Worm (Caenorhabditis elegans) whole organism, late embryonic: ENCODE data around the gene rexd-1.

ENCODE experiments used
- C38D4.7 ChIP-seq: fragments of 200-800 bp; sonication (Bioruptor generic); optimal IDR thresholded peaks from 2 replicates; lab custom pipeline; 2018; ENCODE audit warnings: mild to moderate bottlenecking, missing genetic modification characterization, moderate library complexity, missing compliant biosample characterization
- F13H6.1 ChIP-seq: sonication (generic microtip); optimal IDR thresholded peaks from 2 replicates; lab custom pipeline; 2016; ENCODE audit warnings: missing genetic modification characterization, missing compliant biosample characterization
- K02D7.2 ChIP-seq: sonication (generic microtip); optimal IDR thresholded peaks from 2 replicates; lab custom pipeline; 2017; ENCODE audit warnings: mild to moderate bottlenecking, missing genetic modification characterization, missing compliant biosample characterization
- K09A11.1 ChIP-seq: sonication (generic microtip); optimal IDR thresholded peaks from 2 replicates; lab custom pipeline; 2017; ENCODE audit warnings: antibody characterized with exemption, mild to moderate bottlenecking, missing genetic modification characterization, missing compliant biosample characterization; ENCODE audit not compliant: insufficient read depth
- T23F11.4 ChIP-seq: fragments of 200-800 bp; sonication (Bioruptor generic); optimal IDR thresholded peaks from 2 replicates; lab custom pipeline; 2018; ENCODE audit warnings: mild to moderate bottlenecking, missing genetic modification characterization, missing compliant biosample characterization
- Y22D7AL.16 ChIP-seq: sonication (generic microtip); optimal IDR thresholded peaks from 2 replicates; lab custom pipeline; 2016; ENCODE audit warnings: missing genetic modification characterization, missing compliant biosample characterization
- ahr-1 ChIP-seq: sonication (generic microtip); optimal IDR thresholded peaks from 2 replicates; lab custom pipeline; 2016; ENCODE audit warnings: missing genetic modification characterization, missing compliant biosample characterization
- ama-1 ChIP-seq: fragments of 150-350 bp; optimal IDR thresholded peaks from 2 replicates; lab custom pipeline; 2014
- ceh-14 ChIP-seq: sonication (generic microtip); optimal IDR thresholded peaks from 2 replicates; lab custom pipeline; 2016; ENCODE audit warnings: missing genotype, missing genetic modification characterization, missing compliant biosample characterization
- ceh-18 ChIP-seq: sonication (generic microtip); optimal IDR thresholded peaks from 2 replicates; lab custom pipeline; 2016; ENCODE audit warnings: missing genetic modification characterization, missing compliant biosample characterization
- ceh-2 ChIP-seq: sonication (generic microtip); optimal IDR thresholded peaks from 2 replicates; lab custom pipeline; 2016; ENCODE audit warnings: missing genotype, missing genetic modification characterization, missing compliant biosample characterization
- ceh-22 ChIP-seq: sonication (generic microtip); optimal IDR thresholded peaks from 2 replicates; lab custom pipeline; 2017; ENCODE audit warnings: missing biosample characterization, missing genetic modification characterization
- ceh-24 ChIP-seq: sonication (generic microtip); optimal IDR thresholded peaks from 2 replicates; lab custom pipeline; 2016; ENCODE audit warnings: mild to moderate bottlenecking, missing genetic modification characterization, missing compliant biosample characterization
- ceh-45 ChIP-seq: fragments of 200-800 bp; sonication (Bioruptor generic); IDR thresholded peaks from 2 replicates; pipeline ENCODE4 v1.3.6; 2022; ENCODE audit warnings: missing genetic modification reagents, missing genetic modification characterization, missing compliant biosample characterization
- ceh-48 ChIP-seq: sonication (generic microtip); optimal IDR thresholded peaks from 2 replicates; lab custom pipeline; 2016; ENCODE audit warnings: missing genetic modification characterization, inconsistent platforms, missing compliant biosample characterization
- ceh-6 ChIP-seq: fragments of 200-800 bp; sonication (Bioruptor generic); optimal IDR thresholded peaks from 2 replicates; lab custom pipeline; 2018; ENCODE audit warnings: mild to moderate bottlenecking, missing genetic modification characterization, missing compliant biosample characterization
- ceh-9 ChIP-seq: sonication (generic microtip); optimal IDR thresholded peaks from 2 replicates; lab custom pipeline; 2016; ENCODE audit warnings: mild to moderate bottlenecking, missing genetic modification characterization, inconsistent platforms, missing compliant biosample characterization
- dmd-4 ChIP-seq: sonication (generic microtip); optimal IDR thresholded peaks from 2 replicates; lab custom pipeline; 2016; ENCODE audit warnings: borderline replicate concordance, missing genetic modification characterization, missing compliant biosample characterization
- dve-1 ChIP-seq: sonication (generic microtip); optimal IDR thresholded peaks from 2 replicates; lab custom pipeline; 2017; ENCODE audit warnings: antibody characterized with exemption, mild to moderate bottlenecking, missing genetic modification characterization, missing compliant biosample characterization
- elt-2 ChIP-seq: sonication (generic microtip); optimal IDR thresholded peaks from 2 replicates; lab custom pipeline; 2016; ENCODE audit warnings: missing genetic modification reagents, missing genetic modification characterization, missing compliant biosample characterization
- elt-4 ChIP-seq: sonication (generic microtip); optimal IDR thresholded peaks from 2 replicates; lab custom pipeline; 2016; ENCODE audit warnings: missing genetic modification characterization, missing compliant biosample characterization
- ets-4 ChIP-seq: sonication (generic microtip); optimal IDR thresholded peaks from 2 replicates; lab custom pipeline; 2016; ENCODE audit warnings: missing genetic modification characterization, missing compliant biosample characterization
- eyg-1 ChIP-seq: sonication (generic microtip); optimal IDR thresholded peaks from 2 replicates; lab custom pipeline; 2016; ENCODE audit warnings: missing genotype, missing genetic modification characterization, missing compliant biosample characterization
- fax-1 ChIP-seq: sonication (generic microtip); optimal IDR thresholded peaks from 2 replicates; lab custom pipeline; 2016; ENCODE audit warnings: missing genotype, missing genetic modification characterization, missing compliant biosample characterization
- fkh-10 ChIP-seq: fragments of 150-350 bp; optimal IDR thresholded peaks from 2 replicates; lab custom pipeline; 2014; ENCODE audit warnings: missing biosample characterization, missing genetic modification reagents, missing genetic modification characterization
- gmeb-2 ChIP-seq: sonication (generic microtip); optimal IDR thresholded peaks from 2 replicates; lab custom pipeline; 2016; ENCODE audit warnings: missing genetic modification characterization, inconsistent platforms, missing compliant biosample characterization
- hlh-13 ChIP-seq: fragments of 200-800 bp; sonication (Bioruptor generic); optimal IDR thresholded peaks from 2 replicates; lab custom pipeline; 2018; ENCODE audit warnings: mild to moderate bottlenecking, missing genetic modification characterization, missing compliant biosample characterization
- hlh-6 ChIP-seq: sonication (generic microtip); optimal IDR thresholded peaks from 2 replicates; lab custom pipeline; 2016; ENCODE audit warnings: missing genotype, missing genetic modification characterization, missing compliant biosample characterization
- lim-6 ChIP-seq: sonication (generic microtip); optimal IDR thresholded peaks from 2 replicates; lab custom pipeline; 2016; ENCODE audit warnings: missing genetic modification characterization, missing compliant biosample characterization
- nfya-1 ChIP-seq: sonication (generic microtip); optimal IDR thresholded peaks from 2 replicates; lab custom pipeline; 2017; ENCODE audit warnings: missing genetic modification characterization, mild to moderate bottlenecking, missing compliant biosample characterization, antibody characterized with exemption, moderate library complexity
- nhr-232 ChIP-seq: sonication (generic microtip); optimal IDR thresholded peaks from 2 replicates; lab custom pipeline; 2016; ENCODE audit warnings: missing genetic modification characterization, missing compliant biosample characterization
- odd-2 ChIP-seq: sonication (generic microtip); optimal IDR thresholded peaks from 2 replicates; lab custom pipeline; 2017; ENCODE audit warnings: antibody characterized with exemption, mild to moderate bottlenecking, missing genetic modification characterization, missing compliant biosample characterization
- pha-2 ChIP-seq: sonication (generic microtip); optimal IDR thresholded peaks from 2 replicates; lab custom pipeline; 2017; ENCODE audit warnings: mild to moderate bottlenecking, missing genetic modification characterization, missing compliant biosample characterization
- rnt-1 ChIP-seq: sonication (generic microtip); optimal IDR thresholded peaks from 2 replicates; lab custom pipeline; 2016; ENCODE audit warnings: missing genetic modification characterization, missing compliant biosample characterization
- sox-4 ChIP-seq: sonication (generic microtip); optimal IDR thresholded peaks from 2 replicates; lab custom pipeline; 2017; ENCODE audit warnings: mild to moderate bottlenecking, missing genetic modification characterization, inconsistent platforms, missing compliant biosample characterization
- tbx-7 ChIP-seq: sonication (generic microtip); optimal IDR thresholded peaks from 2 replicates; lab custom pipeline; 2016; ENCODE audit warnings: missing genotype, missing genetic modification characterization, missing compliant biosample characterization
- zip-5 ChIP-seq: sonication (generic microtip); optimal IDR thresholded peaks from 2 replicates; lab custom pipeline; 2016; ENCODE audit warnings: missing genetic modification characterization, missing compliant biosample characterization

rexd-1 gene

DNA sequence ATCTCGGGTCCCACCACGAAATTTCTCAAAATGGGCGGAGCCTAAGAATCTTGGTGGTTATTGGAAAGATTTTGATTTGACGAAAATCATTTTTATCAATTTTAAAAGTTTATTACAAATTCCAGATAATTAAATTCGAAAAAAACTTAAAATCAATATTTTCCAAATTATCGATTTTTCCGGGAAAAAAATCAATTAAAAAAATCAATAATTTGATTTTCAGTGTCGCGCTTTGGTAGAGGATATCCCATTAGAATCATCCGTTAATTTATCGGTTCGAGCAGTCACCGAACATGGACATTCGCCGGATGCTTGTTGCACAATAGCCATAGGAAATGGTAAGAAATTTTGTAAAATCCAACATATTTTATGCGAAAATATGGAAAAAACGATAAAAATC lies 40.9 kb upstream of the rexd-1 start:
- TF ChIP-seq fkh-10 (no peak), pha-2 (tag; lab: Kevin White, UChicago) (no peak), odd-2 (tag; lab: Kevin White, UChicago) (no peak), ceh-48 (peak; percentile 34), dve-1 (tag; lab: Kevin White, UChicago) (no peak), sox-4 (tag; lab: Kevin White, UChicago) (no peak), ceh-45 (no peak), nfya-1 (tag; lab: Kevin White, UChicago) (no peak)

DNA sequence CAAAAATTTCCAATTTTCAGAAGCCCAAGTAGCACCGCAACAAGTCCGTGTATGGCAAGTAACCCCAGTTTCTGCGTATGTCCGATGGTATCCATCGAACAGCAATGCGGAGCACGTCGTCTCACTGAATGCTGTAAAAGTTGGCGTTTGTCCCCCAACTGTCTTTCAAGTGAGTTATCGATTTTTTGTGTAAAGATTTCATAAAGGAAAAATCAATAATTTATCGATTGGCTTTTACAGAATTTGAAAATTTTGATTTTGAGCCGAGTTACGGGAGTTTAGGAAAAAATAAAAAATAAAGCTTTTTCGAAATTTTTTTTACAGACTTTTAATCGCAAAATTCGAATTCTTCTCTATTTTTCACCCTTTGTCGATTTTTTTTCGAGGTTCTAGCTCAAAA lies 40.2 kb upstream of the rexd-1 start:
- TF ChIP-seq ceh-9 (tag; lab: Kevin White, UChicago), result no peak
- TF ChIP-seq ceh-24 (tag; lab: Kevin White, UChicago), result no peak
- no peak for TF ChIP-seq ceh-18 (tag; lab: Kevin White, UChicago)
- TF ChIP-seq Y22D7AL.16 (tag; lab: Kevin White, UChicago), result no peak
- TF ChIP-seq eyg-1 (tag; lab: Kevin White, UChicago), result no peak
- no peak for TF ChIP-seq hlh-6 (tag; lab: Kevin White, UChicago)
- TF ChIP-seq ets-4, result no peak
- no peak for TF ChIP-seq ahr-1 (tag; lab: Kevin White, UChicago)
- TF ChIP-seq zip-5, result no peak
- TF ChIP-seq tbx-7, result no peak
- no peak for TF ChIP-seq hlh-13 (GFP tag; lab: Kevin White, UChicago)
- TF ChIP-seq fkh-10, result no peak
- no peak for TF ChIP-seq ama-1 (lab: Kevin White, UChicago)
- TF ChIP-seq elt-4 (tag; lab: Kevin White, UChicago), result no peak
- no peak for TF ChIP-seq elt-2
- no peak for TF ChIP-seq T23F11.4 (GFP tag; lab: Kevin White, UChicago)
- no peak for TF ChIP-seq ceh-14 (tag; lab: Kevin White, UChicago)
- TF ChIP-seq rnt-1 (tag; lab: Kevin White, UChicago), result no peak
- TF ChIP-seq gmeb-2 (tag; lab: Kevin White, UChicago), result no peak
- TF ChIP-seq, all 69 proteins: peak for 0

DNA sequence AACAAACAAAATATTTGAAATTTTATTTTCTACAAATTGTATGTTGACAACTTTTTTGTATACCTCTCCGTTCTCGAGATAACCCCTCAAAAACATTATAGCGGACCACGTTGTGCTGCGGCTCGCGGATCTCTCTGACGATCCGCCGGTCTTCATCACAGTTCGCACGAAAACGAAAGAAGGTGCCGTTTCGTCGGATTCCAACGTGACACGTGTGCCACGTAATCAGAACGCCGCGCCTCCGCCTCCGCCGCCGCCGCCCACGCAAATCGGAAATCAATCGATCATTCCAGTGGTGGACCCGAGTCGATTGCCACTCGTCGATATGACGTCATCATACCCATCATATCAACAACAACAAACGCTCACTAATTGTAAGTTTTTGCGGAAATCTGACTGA lies 34.9 kb upstream of the rexd-1 start:
- TF ChIP-seq ceh-2 (tag; lab: Kevin White, UChicago) (no peak), nhr-232 (tag; lab: Kevin White, UChicago) (no peak), Y22D7AL.16 (tag; lab: Kevin White, UChicago) (no peak), hlh-6 (tag; lab: Kevin White, UChicago) (no peak), zip-5 (no peak)

DNA sequence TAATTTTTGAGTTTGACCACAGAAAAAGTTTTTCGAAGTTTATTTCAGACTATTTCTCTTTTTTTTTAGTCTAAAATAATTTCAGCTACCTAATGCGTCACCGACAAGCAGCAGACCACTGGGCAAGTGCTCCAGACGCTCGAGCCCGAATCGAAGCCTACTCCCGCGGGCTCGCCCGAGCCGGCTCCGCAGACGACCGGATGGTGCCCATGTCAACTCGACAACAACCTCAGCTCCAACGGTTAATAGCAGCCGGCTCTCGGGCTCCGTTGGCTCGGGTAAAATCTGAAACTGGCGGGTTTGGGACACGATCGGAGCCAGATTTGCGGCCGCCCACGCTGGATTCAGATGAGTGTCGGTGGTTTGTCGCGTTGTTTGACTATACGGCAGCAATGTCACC lies 31.3 kb upstream of the rexd-1 start:
- TF ChIP-seq elt-2, result no peak
- TF ChIP-seq dmd-4 (tag; lab: Kevin White, UChicago), result no peak
- TF ChIP-seq F13H6.1 (tag; lab: Kevin White, UChicago), result no peak

DNA sequence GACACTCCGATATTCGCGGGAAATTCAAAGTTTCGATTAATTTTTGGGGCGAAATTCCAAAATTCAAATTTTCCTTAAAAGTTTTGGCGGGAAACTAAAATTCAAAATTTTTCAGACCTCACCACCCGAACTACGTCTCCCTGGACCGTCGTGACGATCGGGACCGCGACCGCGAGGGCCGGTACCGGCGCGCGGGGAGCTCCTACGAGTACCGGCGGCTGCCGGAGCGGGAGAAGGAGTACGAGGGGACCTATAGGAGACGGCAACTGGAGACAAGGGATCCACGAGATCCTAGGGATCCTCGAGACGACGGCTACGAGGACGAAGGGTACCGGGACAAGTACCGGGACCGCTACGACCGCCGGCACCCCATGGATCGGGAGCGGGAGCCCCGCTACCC lies 29.8 kb upstream of the rexd-1 start:
- TF ChIP-seq nfya-1 (tag; lab: Kevin White, UChicago), result no peak
- TF ChIP-seq rnt-1 (tag; lab: Kevin White, UChicago), result no peak
- no peak for TF ChIP-seq K02D7.2 (tag; lab: Kevin White, UChicago)
- no peak for TF ChIP-seq ceh-6 (GFP tag; lab: Kevin White, UChicago)
- TF ChIP-seq fax-1 (tag; lab: Kevin White, UChicago), result no peak
- TF ChIP-seq elt-4 (tag; lab: Kevin White, UChicago), result no peak
- TF ChIP-seq C38D4.7, result no peak
- TF ChIP-seq lim-6, result no peak
- no peak for TF ChIP-seq F13H6.1 (tag; lab: Kevin White, UChicago)
- TF ChIP-seq ceh-48, result no peak
- TF ChIP-seq odd-2 (tag; lab: Kevin White, UChicago), result no peak
- no peak for TF ChIP-seq ceh-22
- TF ChIP-seq K09A11.1, result no peak
